Fruit fly (Drosophila melanogaster) ovary, adult (tissue): ENCODE data around the gene CG31373.

ENCODE experiments used
- CG17801 ChIP-seq: fragments of 200-800 bp; optimal IDR thresholded peaks from 2 replicates; lab custom pipeline; 2019; ENCODE audit warnings: missing biosample characterization, mild to moderate bottlenecking, missing genetic modification characterization, moderate library complexity; ENCODE audit not compliant: partially characterized antibody

The CG31373 gene

dm6 chr3R:10686307-10687094 is 22.7 kb downstream of the CG31373 start, which contains the start of gene Skel:
TSS of gene Skel (plus strand) at chr3R:10686943.
- TF ChIP-seq CG17801 (GFP tag; lab: Kevin White, UChicago), result no peak

- no peak for TF ChIP-seq CG17801 (GFP tag; lab: Kevin White, UChicago)
Measured at dm6 chr3R:10684284-10684683, 24.9 kb downstream of the CG31373 start.

- TF ChIP-seq CG17801 (GFP tag; lab: Kevin White, UChicago), result no peak
Measured at dm6 chr3R:10683226-10683625, 25.9 kb downstream of the CG31373 start.

dm6 chr3R:10681682-10681962 is 27.5 kb downstream of the CG31373 start:
- no peak for TF ChIP-seq CG17801 (GFP tag; lab: Kevin White, UChicago)

dm6 chr3R:10680825-10681681 is 28.1 kb downstream of the CG31373 start, which contains the start of gene Phyhd1:
TSS of gene Phyhd1 (minus strand) at chr3R:10680925.
- TF ChIP-seq CG17801 (GFP tag; lab: Kevin White, UChicago), result peak; percentile 90

dm6 chr3R:10679911-10680310 is 29.3 kb downstream of the CG31373 start:
- no peak for TF ChIP-seq CG17801 (GFP tag; lab: Kevin White, UChicago)

- no peak for TF ChIP-seq CG17801 (GFP tag; lab: Kevin White, UChicago)
Measured at dm6 chr3R:10678935-10679565, 30.1 kb downstream of the CG31373 start.

dm6 chr3R:10677245-10677902 is 31.8 kb downstream of the CG31373 start, which contains the start of gene CG6465:
TSS of gene CG6465 (minus strand) at chr3R:10677251.
- no peak for TF ChIP-seq CG17801 (GFP tag; lab: Kevin White, UChicago)

- no peak for TF ChIP-seq CG17801 (GFP tag; lab: Kevin White, UChicago)
Measured at dm6 chr3R:10675101-10675500, 34.1 kb downstream of the CG31373 start.

dm6 chr3R:10673571-10673970 is 35.6 kb downstream of the CG31373 start:
- no peak for TF ChIP-seq CG17801 (GFP tag; lab: Kevin White, UChicago)

dm6 chr3R:10672680-10673079 is 36.5 kb downstream of the CG31373 start:
- no peak for TF ChIP-seq CG17801 (GFP tag; lab: Kevin White, UChicago)

dm6 chr3R:10669950-10670349 is 39.2 kb downstream of the CG31373 start:
- TF ChIP-seq CG17801 (GFP tag; lab: Kevin White, UChicago), result no peak

dm6 chr3R:10667964-10668363 is 41.2 kb downstream of the CG31373 start:
- TF ChIP-seq CG17801 (GFP tag; lab: Kevin White, UChicago), result no peak

- no peak for TF ChIP-seq CG17801 (GFP tag; lab: Kevin White, UChicago)
Measured at dm6 chr3R:10664942-10665341, 44.2 kb downstream of the CG31373 start.

dm6 chr3R:10661098-10661497 is 48.1 kb downstream of the CG31373 start:
- TF ChIP-seq CG17801 (GFP tag; lab: Kevin White, UChicago), result no peak
